Worm (Caenorhabditis elegans) whole organism, L2 larva: ENCODE measurements around the gene flp-12.

ENCODE experiments used
- F13H6.1 ChIP-seq: sonication (generic microtip); optimal IDR thresholded peaks from 2 replicates; lab custom pipeline; 2016; ENCODE audit warnings: missing genetic modification characterization, missing compliant biosample characterization
- R02D3.7 ChIP-seq: fragments of 150-350 bp; optimal IDR thresholded peaks from 2 replicates; lab custom pipeline; 2014; ENCODE audit warnings: missing biosample characterization, missing genetic modification characterization
- ama-1 ChIP-seq: fragments of 150-350 bp; optimal IDR thresholded peaks from 2 replicates; lab custom pipeline; 2018; ENCODE audit warnings: inconsistent platforms
- blmp-1 ChIP-seq: sonication (generic microtip); optimal IDR thresholded peaks from 2 replicates; lab custom pipeline; 2017; ENCODE audit warnings: missing genetic modification characterization, mild to moderate bottlenecking, missing compliant biosample characterization, antibody characterized with exemption, moderate library complexity; ENCODE audit not compliant: insufficient read depth
- ceh-16 ChIP-seq: fragments of 150-350 bp; optimal IDR thresholded peaks from 2 replicates; lab custom pipeline; 2014; ENCODE audit warnings: missing biosample characterization, missing genetic modification characterization
- dmd-4 ChIP-seq: sonication (generic microtip); optimal IDR thresholded peaks from 2 replicates; lab custom pipeline; 2017; ENCODE audit warnings: missing biosample characterization, missing genetic modification characterization
- egl-27 ChIP-seq: sonication (generic microtip); optimal IDR thresholded peaks from 3 replicates; lab custom pipeline; 2017; ENCODE audit warnings: missing biosample characterization, missing genetic modification reagents, missing genetic modification characterization
- elt-3 ChIP-seq: sonication (generic microtip); optimal IDR thresholded peaks from 2 replicates; lab custom pipeline; 2017; ENCODE audit warnings: missing biosample characterization, missing genetic modification characterization
- fos-1 ChIP-seq: fragments of 150-350 bp; optimal IDR thresholded peaks from 2 replicates; lab custom pipeline; 2014; ENCODE audit warnings: missing biosample characterization, missing genetic modification characterization
- gmeb-1 ChIP-seq: fragments of 150-350 bp; optimal IDR thresholded peaks from 2 replicates; lab custom pipeline; 2014; ENCODE audit warnings: missing biosample characterization, missing genetic modification characterization
- lin-13 ChIP-seq: fragments of 150-350 bp; optimal IDR thresholded peaks from 2 replicates; lab custom pipeline; 2014; ENCODE audit warnings: missing biosample characterization, missing genetic modification reagents, missing genetic modification characterization
- lin-39 ChIP-seq: fragments of 150-350 bp; optimal IDR thresholded peaks from 2 replicates; lab custom pipeline; 2014; ENCODE audit warnings: missing biosample characterization, missing genetic modification reagents, missing genetic modification characterization
- nhr-10 ChIP-seq: sonication (generic microtip); optimal IDR thresholded peaks from 2 replicates; lab custom pipeline; 2017; ENCODE audit warnings: missing biosample characterization, missing genetic modification characterization
- nhr-129 ChIP-seq: fragments of 150-350 bp; optimal IDR thresholded peaks from 2 replicates; lab custom pipeline; 2014; ENCODE audit warnings: missing biosample characterization, missing genetic modification characterization
- nhr-21 ChIP-seq: fragments of 150-350 bp; optimal IDR thresholded peaks from 2 replicates; lab custom pipeline; 2014; ENCODE audit warnings: missing biosample characterization, missing genetic modification characterization
- nhr-25 ChIP-seq: fragments of 150-350 bp; sonication (generic microtip); optimal IDR thresholded peaks from 3 replicates; lab custom pipeline; 2014; ENCODE audit warnings: missing biosample characterization, missing genetic modification characterization
- nhr-6 ChIP-seq: fragments of 150-350 bp; optimal IDR thresholded peaks from 2 replicates; lab custom pipeline; 2014; ENCODE audit warnings: missing biosample characterization, missing genetic modification characterization
- nhr-77 ChIP-seq: fragments of 150-350 bp; optimal IDR thresholded peaks from 2 replicates; lab custom pipeline; 2014; ENCODE audit warnings: missing biosample characterization, missing genetic modification characterization
- peb-1 ChIP-seq: fragments of 150-350 bp; optimal IDR thresholded peaks from 2 replicates; lab custom pipeline; 2014; ENCODE audit warnings: missing biosample characterization, missing genetic modification characterization
- sem-4 ChIP-seq: fragments of 150-350 bp; optimal IDR thresholded peaks from 2 replicates; lab custom pipeline; 2014; ENCODE audit warnings: missing biosample characterization, missing genetic modification reagents, missing genetic modification characterization
- skn-1 ChIP-seq: sonication (generic microtip); optimal IDR thresholded peaks from 2 replicates; lab custom pipeline; 2017; ENCODE audit warnings: missing biosample characterization, missing genetic modification characterization
- sma-3 ChIP-seq: sonication (generic microtip); optimal IDR thresholded peaks from 2 replicates; lab custom pipeline; 2016; ENCODE audit warnings: missing genetic modification reagents, missing genetic modification characterization, missing compliant biosample characterization
- sma-9 ChIP-seq, 2 experiments: fragments of 150-350 bp in 1 of 2; sonication (generic microtip) in 1 of 2; optimal IDR thresholded peaks; 2 replicates each; lab custom pipeline; 2014 to 2016; ENCODE audit warnings: missing genetic modification characterization in 2 of 2, mild to moderate bottlenecking in 1 of 2, missing biosample characterization in 1 of 2, missing compliant biosample characterization in 1 of 2, missing genetic modification reagents in 1 of 2, moderate library complexity in 1 of 2
- unc-39 ChIP-seq: fragments of 150-350 bp; optimal IDR thresholded peaks from 2 replicates; lab custom pipeline; 2014; ENCODE audit warnings: missing biosample characterization, missing genetic modification characterization
- unc-55 ChIP-seq: fragments of 150-350 bp; sonication (generic microtip); optimal IDR thresholded peaks from 3 replicates; lab custom pipeline; 2014; ENCODE audit warnings: missing biosample characterization, missing genetic modification reagents, missing genetic modification characterization
- unc-62 ChIP-seq: fragments of 150-350 bp; optimal IDR thresholded peaks from 2 replicates; lab custom pipeline; 2014; ENCODE audit warnings: missing biosample characterization, missing genetic modification reagents, missing genetic modification characterization
- zag-1 ChIP-seq: fragments of 150-350 bp; optimal IDR thresholded peaks from 2 replicates; lab custom pipeline; 2014; ENCODE audit warnings: missing biosample characterization, missing genetic modification characterization
- ztf-11 ChIP-seq: sonication (generic microtip); optimal IDR thresholded peaks from 2 replicates; lab custom pipeline; 2017; ENCODE audit warnings: missing biosample characterization, missing genetic modification characterization
- ztf-4 ChIP-seq: fragments of 150-350 bp; optimal IDR thresholded peaks from 2 replicates; lab custom pipeline; 2014; ENCODE audit warnings: missing biosample characterization, missing genetic modification characterization

The flp-12 gene

ce11 chrX:4556028-4556427 is 36.1 kb downstream of the flp-12 start:
- TF ChIP-seq nhr-25 (tag; lab: Kevin White, UChicago) (peak; percentile 34), sma-9 (GFP tag; optimal IDR thresholded peaks at IDR 0.05; lab: Kevin White, UChicago) (no peak), sma-9 (tag; optimal IDR thresholded peaks at IDR 0.05; lab: Kevin White, UChicago) (no peak), sma-3 (no peak), elt-3 (tag; lab: Kevin White, UChicago) (no peak), sem-4 (tag; lab: Kevin White, UChicago) (peak; percentile 20)

- no peak for TF ChIP-seq ama-1 (lab: Kevin White, UChicago)
- no peak for TF ChIP-seq fos-1 (tag; lab: Kevin White, UChicago)
- TF ChIP-seq lin-39 = no peak
- no peak for TF ChIP-seq nhr-25 (tag; lab: Kevin White, UChicago)
- TF ChIP-seq peb-1 (tag; lab: Kevin White, UChicago) = no peak
- TF ChIP-seq nhr-10 (tag; lab: Kevin White, UChicago) = no peak
- TF ChIP-seq ceh-16 (tag; lab: Kevin White, UChicago) = no peak
- no peak for TF ChIP-seq elt-3 (tag; lab: Kevin White, UChicago)
- TF ChIP-seq unc-55 (GFP tag; lab: Kevin White, UChicago) = no peak
- TF ChIP-seq, all 48 proteins: peak for 0
These were observed 37.8 kb downstream of the flp-12 start, which contains the start of gene ham-2 for ce11 chrX:4554385-4554784. TSS of gene ham-2 (plus strand) at chrX:4554685.

DNA sequence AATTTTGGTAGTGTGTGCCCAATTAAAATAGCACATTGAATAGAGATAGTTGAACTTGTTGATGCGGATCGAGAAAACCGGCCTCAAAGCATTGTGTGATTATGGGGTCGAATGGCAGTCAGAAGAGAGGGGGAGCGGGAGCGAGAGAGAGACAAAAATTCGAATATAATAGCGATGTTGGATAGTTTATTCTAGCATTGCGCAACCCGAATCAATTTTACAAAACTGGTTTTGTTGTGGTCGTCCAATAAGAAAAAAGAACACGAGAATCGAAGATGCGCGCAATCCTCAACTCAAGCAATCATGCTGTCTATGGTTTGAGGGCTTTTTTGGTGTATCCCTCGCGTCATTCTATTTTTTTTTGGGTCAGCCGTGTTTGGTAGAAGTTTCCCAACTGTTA is 38.7 kb downstream of the flp-12 start:
- no peak for TF ChIP-seq zag-1 (tag; lab: Kevin White, UChicago)
- TF ChIP-seq nhr-77 (tag; lab: Kevin White, UChicago) = no peak
- TF ChIP-seq unc-39 (tag; lab: Kevin White, UChicago) = no peak
- TF ChIP-seq F13H6.1 (tag; lab: Kevin White, UChicago) = peak; percentile 17
- peak; percentile 6 for TF ChIP-seq sma-9 (GFP tag; optimal IDR thresholded peaks at IDR 0.05; lab: Kevin White, UChicago)
- no peak for TF ChIP-seq sma-9 (tag; optimal IDR thresholded peaks at IDR 0.05; lab: Kevin White, UChicago)
- peak; percentile 16 for TF ChIP-seq nhr-129

DNA sequence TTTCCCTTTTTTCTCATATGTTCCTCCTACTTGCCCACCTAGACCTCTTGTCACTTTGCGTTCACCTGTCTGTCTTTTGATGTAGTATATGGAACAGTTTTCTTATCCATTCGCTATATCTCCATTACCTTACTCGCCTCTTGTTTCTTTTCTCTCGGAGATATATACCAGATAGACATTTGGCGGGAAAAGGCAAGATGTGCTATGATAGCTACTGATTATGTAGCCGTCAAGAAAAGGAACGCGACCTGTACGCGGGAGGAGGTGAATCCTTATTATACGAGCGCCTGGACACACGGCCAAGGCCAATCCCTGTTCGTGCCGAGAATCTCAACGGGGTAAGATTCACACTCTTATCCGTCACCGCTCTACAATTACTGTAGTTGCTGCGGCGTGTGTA is 39.1 kb downstream of the flp-12 start:
- peak; percentile 8 for TF ChIP-seq sma-9 (GFP tag; optimal IDR thresholded peaks at IDR 0.05; lab: Kevin White, UChicago)
- no peak for TF ChIP-seq sma-9 (tag; optimal IDR thresholded peaks at IDR 0.05; lab: Kevin White, UChicago)
- no peak for TF ChIP-seq nhr-21 (tag; lab: Kevin White, UChicago)

- TF ChIP-seq blmp-1 (tag; lab: Kevin White, UChicago) = peak; percentile 16
- TF ChIP-seq lin-39 = no peak
- no peak for TF ChIP-seq ama-1 (lab: Kevin White, UChicago)
- TF ChIP-seq skn-1 (tag; lab: Kevin White, UChicago) = no peak
- peak; percentile 60 for TF ChIP-seq nhr-25 (tag; lab: Kevin White, UChicago)
- no peak for TF ChIP-seq zag-1 (tag; lab: Kevin White, UChicago)
- no peak for TF ChIP-seq lin-13 (GFP tag; lab: Kevin White, UChicago)
- no peak for TF ChIP-seq ztf-11 (tag; lab: Kevin White, UChicago)
- peak; percentile 57 for TF ChIP-seq sem-4 (tag; lab: Kevin White, UChicago)
- peak; percentile 46 for TF ChIP-seq egl-27 (tag; lab: Kevin White, UChicago)
- no peak for TF ChIP-seq nhr-10 (tag; lab: Kevin White, UChicago)
- peak; percentile 28 for TF ChIP-seq sma-9 (GFP tag; optimal IDR thresholded peaks at IDR 0.05; lab: Kevin White, UChicago)
- no peak for TF ChIP-seq sma-9 (tag; optimal IDR thresholded peaks at IDR 0.05; lab: Kevin White, UChicago)
- TF ChIP-seq dmd-4 (tag; lab: Kevin White, UChicago) = no peak
- peak; percentile 13 for TF ChIP-seq nhr-21 (tag; lab: Kevin White, UChicago)
- TF ChIP-seq nhr-129 = peak; percentile 47
- peak; percentile 64 for TF ChIP-seq ceh-16 (tag; lab: Kevin White, UChicago)
- TF ChIP-seq nhr-6 = no peak
- no peak for TF ChIP-seq gmeb-1 (tag; lab: Kevin White, UChicago)
- TF ChIP-seq ztf-4 (tag; lab: Kevin White, UChicago) = no peak
- no peak for TF ChIP-seq unc-62 (GFP tag; lab: Kevin White, UChicago)
- TF ChIP-seq elt-3 (tag; lab: Kevin White, UChicago) = no peak
These were observed 41.2 kb downstream of the flp-12 start for ce11 chrX:4550987-4551386.

ce11 chrX:4549853-4550596 is 42.1 kb downstream of the flp-12 start, which contains the start of gene C07A12.18:
TSS of gene C07A12.18 (minus strand) at chrX:4549903.
- TF ChIP-seq R02D3.7 (tag; lab: Kevin White, UChicago) (no peak), blmp-1 (tag; lab: Kevin White, UChicago) (no peak), fos-1 (tag; lab: Kevin White, UChicago) (no peak), nhr-25 (tag; lab: Kevin White, UChicago) (peak; percentile 3), nhr-129 (peak; percentile 1), egl-27 (tag; lab: Kevin White, UChicago) (no peak)
